Fruit fly (Drosophila melanogaster) Kc167 (cell line): Measurements from ENCODE around the gene CG11737.

ENCODE experiments used
- Myc ChIP-seq: fragments of >200 bp; optimal IDR thresholded peaks from 2 replicates; lab custom pipeline; 2017; ENCODE audit warnings: missing external identifiers
- h ChIP-seq: fragments of >200 bp; optimal IDR thresholded peaks from 3 replicates; lab custom pipeline; 2018; ENCODE audit warnings: missing external identifiers
- insv ChIP-seq: fragments of >200 bp; optimal IDR thresholded peaks from 3 replicates; lab custom pipeline; 2018; ENCODE audit warnings: missing external identifiers
- psq ChIP-seq: fragments of >200 bp; optimal IDR thresholded peaks from 2 replicates; lab custom pipeline; 2017; ENCODE audit warnings: missing external identifiers
- ttk ChIP-seq: sonication (Bioruptor generic); optimal IDR thresholded peaks from 2 replicates; lab custom pipeline; 2017; ENCODE audit warnings: missing external identifiers

DNA sequence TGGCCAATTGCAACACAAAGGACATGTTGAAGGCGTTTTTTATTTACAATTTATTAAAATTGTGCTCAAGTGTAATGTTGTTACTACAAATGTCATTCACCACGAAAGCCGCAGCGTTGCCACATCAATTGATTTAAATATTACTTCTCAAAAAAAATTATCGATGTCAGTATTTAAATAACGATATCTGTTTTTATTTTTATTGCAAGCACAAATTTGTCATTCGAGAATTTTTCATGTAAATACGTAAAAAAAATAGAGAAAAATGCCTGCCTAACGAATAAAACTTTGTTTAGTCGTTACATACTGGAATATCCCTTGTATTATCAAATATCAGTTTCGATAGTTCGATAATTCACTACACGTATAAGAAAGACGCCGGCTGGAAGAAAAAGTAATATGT lies 44.8 kb downstream of the CG11737 start, which contains the start of the genes mRpS18A and CG31460:
- TF ChIP-seq h (lab: Kevin White, UChicago) (no peak), ttk (lab: Kevin White, UChicago) (no peak), insv (lab: Kevin White, UChicago) (no peak), Myc (lab: Kevin White, UChicago) (no peak), psq (lab: Kevin White, UChicago) (no peak)
